Fruit fly (Drosophila melanogaster) whole organism: ENCODE measurements around the gene Osi22.

ENCODE experiments used
- Dll ChIP-seq: fragments of >200 bp; optimal IDR thresholded peaks from 2 replicates; lab custom pipeline; 2017
- pan ChIP-seq: fragments of >200 bp; optimal IDR thresholded peaks from 2 replicates; lab custom pipeline; 2017
- usp ChIP-seq: fragments of >200 bp; optimal IDR thresholded peaks from 2 replicates; lab custom pipeline; 2017; ENCODE audit warnings: missing biosample characterization, missing genetic modification characterization, mixed read lengths

DNA sequence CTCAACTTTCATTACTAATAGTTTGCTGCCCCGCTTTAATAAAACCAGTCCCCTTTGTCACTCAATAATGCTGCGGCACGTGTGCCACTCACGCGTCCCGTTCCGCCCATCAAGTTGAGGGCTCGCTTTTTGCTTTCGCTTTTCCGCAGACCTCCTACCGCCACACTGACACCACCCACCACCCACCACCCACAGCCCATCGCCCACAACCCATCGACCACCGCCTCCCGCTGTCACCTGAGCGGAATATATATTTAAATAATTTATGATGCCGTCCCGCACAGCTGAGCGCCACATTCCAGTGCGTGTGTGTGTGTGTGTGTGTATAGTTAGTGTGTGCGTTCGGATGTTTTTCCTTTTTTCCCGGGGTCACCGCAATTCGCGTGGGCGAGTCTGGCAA lies 48.7 kb upstream of the Osi22 start:
- no peak for TF ChIP-seq usp (GFP tag; lab: Kevin White, UChicago)
- no peak for TF ChIP-seq pan (lab: Kevin White, UChicago)
- no peak for TF ChIP-seq Dll (lab: Kevin White, UChicago)
